Worm (Caenorhabditis elegans) whole organism, L2 larva: ENCODE data around the gene T28C6.8.

Experiments used
- C34F6.9 ChIP-seq: fragments of 150-350 bp; optimal IDR thresholded peaks from 2 replicates; lab custom pipeline; 2014; ENCODE audit warnings: missing biosample characterization, missing genetic modification characterization
- R02D3.7 ChIP-seq: fragments of 150-350 bp; optimal IDR thresholded peaks from 2 replicates; lab custom pipeline; 2014; ENCODE audit warnings: missing biosample characterization, missing genetic modification characterization
- Y55F3AM.14 ChIP-seq: fragments of 200-800 bp; sonication (Bioruptor generic); optimal IDR thresholded peaks from 2 replicates; lab custom pipeline; 2018; ENCODE audit warnings: mild to moderate bottlenecking, missing genetic modification characterization, missing compliant biosample characterization
- crh-2 ChIP-seq: sonication (generic microtip); optimal IDR thresholded peaks from 2 replicates; lab custom pipeline; 2017; ENCODE audit warnings: missing biosample characterization, missing genetic modification characterization
- dmd-4 ChIP-seq: sonication (generic microtip); optimal IDR thresholded peaks from 2 replicates; lab custom pipeline; 2017; ENCODE audit warnings: missing biosample characterization, missing genetic modification characterization
- egl-27 ChIP-seq: sonication (generic microtip); optimal IDR thresholded peaks from 3 replicates; lab custom pipeline; 2017; ENCODE audit warnings: missing biosample characterization, missing genetic modification reagents, missing genetic modification characterization
- gmeb-1 ChIP-seq: fragments of 150-350 bp; optimal IDR thresholded peaks from 2 replicates; lab custom pipeline; 2014; ENCODE audit warnings: missing biosample characterization, missing genetic modification characterization
- lin-13 ChIP-seq: fragments of 150-350 bp; optimal IDR thresholded peaks from 2 replicates; lab custom pipeline; 2014; ENCODE audit warnings: missing biosample characterization, missing genetic modification reagents, missing genetic modification characterization
- lin-39 ChIP-seq: fragments of 150-350 bp; optimal IDR thresholded peaks from 2 replicates; lab custom pipeline; 2014; ENCODE audit warnings: missing biosample characterization, missing genetic modification reagents, missing genetic modification characterization
- lsy-2 ChIP-seq, 2 experiments: fragments of 150-350 bp in 1 of 2; sonication (generic microtip) in 1 of 2; optimal IDR thresholded peaks; 2 replicates each; lab custom pipeline; 2014 to 2017; ENCODE audit warnings: missing biosample characterization in 2 of 2, missing genetic modification characterization in 2 of 2
- nhr-25 ChIP-seq: fragments of 150-350 bp; sonication (generic microtip); optimal IDR thresholded peaks from 3 replicates; lab custom pipeline; 2014; ENCODE audit warnings: missing biosample characterization, missing genetic modification characterization
- nhr-77 ChIP-seq: fragments of 150-350 bp; optimal IDR thresholded peaks from 2 replicates; lab custom pipeline; 2014; ENCODE audit warnings: missing biosample characterization, missing genetic modification characterization
- skn-1 ChIP-seq: sonication (generic microtip); optimal IDR thresholded peaks from 2 replicates; lab custom pipeline; 2017; ENCODE audit warnings: missing biosample characterization, missing genetic modification characterization
- sma-9 ChIP-seq, 2 experiments: fragments of 150-350 bp in 1 of 2; sonication (generic microtip) in 1 of 2; optimal IDR thresholded peaks; 2 replicates each; lab custom pipeline; 2014 to 2016; ENCODE audit warnings: missing genetic modification characterization in 2 of 2, mild to moderate bottlenecking in 1 of 2, missing biosample characterization in 1 of 2, missing compliant biosample characterization in 1 of 2, missing genetic modification reagents in 1 of 2, moderate library complexity in 1 of 2
- snpc-4 ChIP-seq: fragments of 150-350 bp; optimal IDR thresholded peaks from 2 replicates; lab custom pipeline; 2014; ENCODE audit warnings: missing biosample characterization, missing genetic modification characterization
- unc-55 ChIP-seq: fragments of 150-350 bp; sonication (generic microtip); optimal IDR thresholded peaks from 3 replicates; lab custom pipeline; 2014; ENCODE audit warnings: missing biosample characterization, missing genetic modification reagents, missing genetic modification characterization
- unc-62 ChIP-seq: fragments of 150-350 bp; optimal IDR thresholded peaks from 2 replicates; lab custom pipeline; 2014; ENCODE audit warnings: missing biosample characterization, missing genetic modification reagents, missing genetic modification characterization
- ztf-4 ChIP-seq: fragments of 150-350 bp; optimal IDR thresholded peaks from 2 replicates; lab custom pipeline; 2014; ENCODE audit warnings: missing biosample characterization, missing genetic modification characterization

Gene T28C6.8

ce11 chrIV:8782172-8782571 lies 48.4 kb downstream of the T28C6.8 start (continued):
- TF ChIP-seq dmd-4 (tag; lab: Kevin White, UChicago) (no peak), R02D3.7 (tag; lab: Kevin White, UChicago) (no peak), unc-55 (GFP tag; lab: Kevin White, UChicago) (peak; percentile 45), gmeb-1 (tag; lab: Kevin White, UChicago) (peak; percentile 70), ztf-4 (no peak), snpc-4 (tag; lab: Kevin White, UChicago) (peak; percentile 51), nhr-25 (tag; lab: Kevin White, UChicago) (peak; percentile 94), skn-1 (tag; lab: Kevin White, UChicago) (no peak), Y55F3AM.14 (GFP tag; lab: Kevin White, UChicago) (no peak), lsy-2 (tag; optimal IDR thresholded peaks at IDR 0.05; lab: Kevin White, UChicago) (peak in 1 of 2 experiments; percentile 66), lin-13 (GFP tag; lab: Kevin White, UChicago) (no peak), C34F6.9 (tag; lab: Kevin White, UChicago) (peak; percentile 88), unc-62 (GFP tag; lab: Kevin White, UChicago) (no peak), lin-39 (tag; lab: Kevin White, UChicago) (no peak), sma-9 (GFP tag; optimal IDR thresholded peaks at IDR 0.05; lab: Kevin White, UChicago) (peak; percentile 73), sma-9 (tag; optimal IDR thresholded peaks at IDR 0.05; lab: Kevin White, UChicago) (no peak), crh-2 (peak; percentile 34), egl-27 (tag; lab: Kevin White, UChicago) (peak; percentile 84), nhr-77 (tag; lab: Kevin White, UChicago) (no peak)
